Fruit fly (Drosophila melanogaster): ENCODE results near the gene glec.

The glec gene

DNA sequence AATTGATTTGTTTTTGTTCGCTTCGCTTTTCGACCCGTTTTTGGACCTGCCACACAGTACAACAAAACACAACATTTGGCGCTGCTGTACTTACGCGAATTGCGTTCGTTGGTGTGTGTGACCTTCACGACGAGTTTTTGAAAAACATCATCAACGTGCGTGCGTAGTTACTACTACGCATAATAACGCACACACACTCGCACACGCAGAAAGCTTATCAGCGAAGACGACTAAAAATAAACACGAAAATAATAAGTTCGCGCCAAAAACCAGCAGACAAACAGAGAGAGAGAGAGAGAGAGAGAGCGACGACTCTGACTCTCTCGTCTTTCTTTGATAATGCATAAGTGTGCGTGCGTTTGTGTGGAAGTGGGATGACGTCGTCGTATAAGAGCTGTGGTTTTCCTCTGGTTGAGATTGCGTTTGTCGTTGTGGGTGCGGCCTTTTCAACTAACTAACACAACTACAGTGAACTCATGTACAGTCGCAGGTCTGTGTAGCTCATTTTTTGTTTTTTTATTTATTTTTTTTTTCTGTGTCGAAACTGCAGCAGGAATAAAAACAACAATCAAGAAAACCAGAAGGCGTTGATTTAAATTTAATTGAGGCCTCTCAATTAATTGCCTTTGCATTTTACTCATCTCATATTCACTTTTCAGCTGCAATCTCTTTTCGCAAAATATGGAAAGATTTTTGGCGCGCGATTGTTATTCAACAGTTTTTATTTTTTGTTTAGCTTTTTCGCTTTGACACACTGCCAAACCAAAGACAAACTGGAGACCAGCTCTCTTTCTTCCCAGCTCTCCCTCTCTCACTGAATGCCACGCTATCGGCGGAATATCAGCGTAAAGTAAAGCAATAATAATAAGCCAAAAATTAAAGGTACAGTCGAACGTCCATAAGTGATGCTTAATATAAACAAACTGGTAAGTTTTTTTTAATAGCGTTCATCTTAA is 2.2 kb downstream of the glec start (continued):
- peak; percentile 55 for TF ChIP-seq lab (GFP tag; optimal IDR thresholded peaks at IDR 0.05)
- TF ChIP-seq mld (GFP tag; IDR thresholded peaks at IDR 0.05; ENCODE audit: partially characterized antibody) = no peak
- peak in 1 of 3 experiments; percentile 79 for TF ChIP-seq Stat92E (GFP tag; optimal IDR thresholded peaks at IDR 0.05)
- TF ChIP-seq sqz (GFP tag; optimal IDR thresholded peaks at IDR 0.05) = peak; percentile 86
- TF ChIP-seq ab (GFP tag; optimal IDR thresholded peaks at IDR 0.05) = no peak
- TF ChIP-seq Drgx (GFP tag; IDR thresholded peaks at IDR 0.05) = peak; percentile 40
- peak; percentile 73; the same call in 1 of the 3 replicates for TF ChIP-seq zen2 (GFP tag; IDR thresholded peaks at IDR 0.05; ENCODE audit: partially characterized antibody)
- no peak for TF ChIP-seq shn (GFP tag; optimal IDR thresholded peaks at IDR 0.05)
- TF ChIP-seq CG8765 (GFP tag; IDR thresholded peaks at IDR 0.05) = no peak
- no peak for TF ChIP-seq fru (optimal IDR thresholded peaks at IDR 0.05)
- no peak for TF ChIP-seq dysf (GFP tag; IDR thresholded peaks at IDR 0.05)
- peak; percentile 21 for TF ChIP-seq CG17385 (GFP tag; optimal IDR thresholded peaks at IDR 0.05)
- no peak for TF ChIP-seq pzg (GFP tag; optimal IDR thresholded peaks at IDR 0.05)
- TF ChIP-seq CG12071 (GFP tag; optimal IDR thresholded peaks at IDR 0.05) = no peak
- TF ChIP-seq hb (GFP tag; IDR thresholded peaks at IDR 0.05; ENCODE audit: partially characterized antibody) = no peak
- no peak for TF ChIP-seq CG2116 (GFP tag; optimal IDR thresholded peaks at IDR 0.05)
- peak; percentile 89 for TF ChIP-seq mirr (GFP tag; optimal IDR thresholded peaks at IDR 0.05)
- no peak for TF ChIP-seq br (optimal IDR thresholded peaks at IDR 0.05)
- TF ChIP-seq sna (GFP tag; IDR thresholded peaks at IDR 0.05; ENCODE audit: partially characterized antibody) = no peak
- TF ChIP-seq Poxn (GFP tag; IDR thresholded peaks at IDR 0.05) = no peak
- no peak for TF ChIP-seq ase (GFP tag; IDR thresholded peaks at IDR 0.05)
- 0 out of 3 replicates have a peak, but pooled peaks have one; percentile 9 for TF ChIP-seq Opbp (GFP tag; IDR thresholded peaks at IDR 0.05; ENCODE audit: partially characterized antibody)
- TF ChIP-seq CG17186 (GFP tag; optimal IDR thresholded peaks at IDR 0.05) = no peak
- peak; percentile 11 for TF ChIP-seq Blimp-1 (GFP tag; optimal IDR thresholded peaks at IDR 0.05)
- no peak for TF ChIP-seq CG10274 (GFP tag; optimal IDR thresholded peaks at IDR 0.05)
- no peak for TF ChIP-seq ham (GFP tag; IDR thresholded peaks at IDR 0.05)
- no peak for TF ChIP-seq tin (GFP tag; optimal IDR thresholded peaks at IDR 0.05)
- TF ChIP-seq chm (GFP tag; IDR thresholded peaks at IDR 0.05) = peak; percentile 45
- no peak for TF ChIP-seq TFAM (GFP tag; optimal IDR thresholded peaks at IDR 0.05)
- peak; percentile 78 for TF ChIP-seq corto (GFP tag; optimal IDR thresholded peaks at IDR 0.05)
- no peak for TF ChIP-seq CG11560 (tag; IDR thresholded peaks at IDR 0.05)
- TF ChIP-seq crc (GFP tag; optimal IDR thresholded peaks at IDR 0.05) = no peak
- TF ChIP-seq Eip74EF (GFP tag; optimal IDR thresholded peaks at IDR 0.05) = no peak
- no peak for TF ChIP-seq CG11504 (tag; optimal IDR thresholded peaks at IDR 0.05)
- TF ChIP-seq Doc3 (GFP tag; IDR thresholded peaks at IDR 0.05; ENCODE audit: partially characterized antibody) = no peak
- no peak for TF ChIP-seq nau (GFP tag; optimal IDR thresholded peaks at IDR 0.05)
- no peak for TF ChIP-seq pan (optimal IDR thresholded peaks at IDR 0.05)
- TF ChIP-seq pan (GFP tag; optimal IDR thresholded peaks at IDR 0.05 in 1 of 2, IDR thresholded peaks at IDR 0.05 in 1 of 2) = peak in 1 of 2 experiments; percentile 23
- no peak for TF ChIP-seq bab2 (GFP tag; optimal IDR thresholded peaks at IDR 0.05)
- 0 out of 2 replicates have a peak, but pooled peaks have one; percentile 56 for TF ChIP-seq sens-2 (GFP tag; IDR thresholded peaks at IDR 0.05)
- TF ChIP-seq Hr39 (optimal IDR thresholded peaks at IDR 0.05) = no peak
- no peak for TF ChIP-seq CG12659 (GFP tag; optimal IDR thresholded peaks at IDR 0.05)
- peak; percentile 15 for TF ChIP-seq Fer1 (GFP tag; optimal IDR thresholded peaks at IDR 0.05)
- peak; percentile 80 for TF ChIP-seq CG17359 (tag; optimal IDR thresholded peaks at IDR 0.05)
- peak; percentile 14; the same call in 1 of the 2 replicates for TF ChIP-seq stc (GFP tag; IDR thresholded peaks at IDR 0.05)
- TF ChIP-seq Bteb2 (GFP tag; optimal IDR thresholded peaks at IDR 0.05) = no peak
- no peak for TF ChIP-seq Max (GFP tag; optimal IDR thresholded peaks at IDR 0.05)
- no peak for TF ChIP-seq schlank (tag; optimal IDR thresholded peaks at IDR 0.05)
